Worm (Caenorhabditis elegans) whole organism, L4 larva: ENCODE data around the gene chw-1.

Experiments
- D1046.2 ChIP-seq: fragments of 200-800 bp; sonication (Bioruptor generic); IDR thresholded peaks from 2 replicates; pipeline ENCODE4 v1.3.6; 2022; ENCODE audit warnings: missing genetic modification characterization, missing compliant biosample characterization
- F26F4.8 ChIP-seq: fragments of 200-800 bp; sonication (Bioruptor generic); conservative IDR thresholded peaks from 2 replicates; pipeline ENCODE4 v1.3.6; 2022; ENCODE audit warnings: missing genetic modification characterization, missing compliant biosample characterization
- F44E2.7 ChIP-seq: fragments of 200-800 bp; sonication (Bioruptor generic); IDR thresholded peaks from 2 replicates; pipeline ENCODE4 v2.1.2; 2022; ENCODE audit warnings: missing genetic modification characterization, missing compliant biosample characterization
- R02D3.7 ChIP-seq: fragments of 150-350 bp; sonication (generic microtip); optimal IDR thresholded peaks from 3 replicates; lab custom pipeline; 2014; ENCODE audit warnings: missing biosample characterization, missing genetic modification characterization
- T26A8.4 ChIP-seq: fragments of 200-800 bp; sonication (Bioruptor generic); IDR thresholded peaks from 2 replicates; pipeline ENCODE4 v1.3.6; 2022; ENCODE audit warnings: missing genetic modification characterization, missing compliant biosample characterization
- Y75B8A.6 ChIP-seq: fragments of 200-800 bp; sonication (Bioruptor generic); IDR thresholded peaks from 2 replicates; pipeline ENCODE4 v1.3.6; 2022; ENCODE audit warnings: missing genetic modification reagents, missing genetic modification characterization, missing compliant biosample characterization
- ZK337.2 ChIP-seq: fragments of 200-800 bp; sonication (Bioruptor generic); IDR thresholded peaks from 2 replicates; pipeline ENCODE4 v1.3.6; 2022; ENCODE audit warnings: missing genetic modification reagents, missing genetic modification characterization, missing compliant biosample characterization
- ZK546.5 ChIP-seq, 2 experiments: sonication (generic microtip); optimal IDR thresholded peaks; 2 replicates each; lab custom pipeline; 2017; ENCODE audit warnings: missing biosample characterization in 2 of 2, missing genetic modification characterization in 2 of 2
- aha-1 ChIP-seq: fragments of 150-350 bp; peaks from one replicate; lab custom pipeline; 2014; ENCODE audit warnings: missing biosample characterization, missing genetic modification characterization
- ama-1 ChIP-seq: fragments of 150-350 bp; optimal IDR thresholded peaks from 2 replicates; lab custom pipeline; 2014; ENCODE audit warnings: inconsistent platforms, mixed read lengths
- ceh-28 ChIP-seq: fragments of 150-350 bp; optimal IDR thresholded peaks from 2 replicates; lab custom pipeline; 2014; ENCODE audit warnings: missing biosample characterization, missing genetic modification reagents, missing genetic modification characterization
- ceh-32 ChIP-seq: sonication (generic microtip); optimal IDR thresholded peaks from 2 replicates; lab custom pipeline; 2016; ENCODE audit warnings: mild to moderate bottlenecking, missing genetic modification characterization, missing compliant biosample characterization; ENCODE audit not compliant: poor library complexity
- ceh-44 ChIP-seq: fragments of 200-800 bp; sonication (Bioruptor generic); IDR thresholded peaks from 2 replicates; pipeline ENCODE4 v1.3.6; 2022; ENCODE audit warnings: missing genetic modification reagents, missing genetic modification characterization, missing compliant biosample characterization
- cey-2 ChIP-seq: sonication (generic microtip); optimal IDR thresholded peaks from 3 replicates; lab custom pipeline; 2017; ENCODE audit warnings: missing genetic modification characterization, mild to moderate bottlenecking, missing compliant biosample characterization, antibody characterized with exemption, borderline replicate concordance; ENCODE audit not compliant: insufficient read depth
- ctbp-1 ChIP-seq: fragments of 200-800 bp; sonication (Bioruptor generic); IDR thresholded peaks from 2 replicates; pipeline ENCODE4 v1.3.6; 2022; ENCODE audit warnings: missing genetic modification reagents, missing genetic modification characterization, missing compliant biosample characterization
- daf-12 ChIP-seq: fragments of 150-350 bp; optimal IDR thresholded peaks from 2 replicates; lab custom pipeline; 2014; ENCODE audit warnings: missing biosample characterization, missing genetic modification reagents, missing genetic modification characterization
- daf-16 ChIP-seq, 3 experiments: sonication (generic microtip); optimal IDR thresholded peaks; 2 replicates each; lab custom pipeline; 2016 to 2017; ENCODE audit warnings: missing genetic modification characterization in 3 of 3, missing genetic modification reagents in 3 of 3, mild to moderate bottlenecking in 2 of 3, missing compliant biosample characterization in 2 of 3, missing biosample characterization in 1 of 3, moderate library complexity in 1 of 3
- daf-19 ChIP-seq: fragments of 200-800 bp; sonication (Bioruptor generic); conservative IDR thresholded peaks from 2 replicates; pipeline ENCODE4 v1.3.6; 2022; ENCODE audit warnings: missing genetic modification characterization, missing compliant biosample characterization
- dmd-6 ChIP-seq: fragments of 200-800 bp; sonication (Bioruptor generic); IDR thresholded peaks from 2 replicates; pipeline ENCODE4 v1.3.6; 2022; ENCODE audit warnings: missing genetic modification reagents, missing genetic modification characterization, missing compliant biosample characterization
- dpl-1 ChIP-seq: fragments of 150-350 bp; optimal IDR thresholded peaks from 2 replicates; lab custom pipeline; 2014; ENCODE audit warnings: missing biosample characterization, missing genetic modification reagents, missing genetic modification characterization
- egl-27 ChIP-seq: sonication (generic microtip); optimal IDR thresholded peaks from 3 replicates; lab custom pipeline; 2017; ENCODE audit warnings: missing biosample characterization, missing genetic modification reagents, missing genetic modification characterization
- hlh-30 ChIP-seq: sonication (generic microtip); optimal IDR thresholded peaks from 2 replicates; lab custom pipeline; 2017; ENCODE audit warnings: antibody characterized with exemption, mild to moderate bottlenecking, missing genetic modification characterization, missing compliant biosample characterization; ENCODE audit not compliant: insufficient read depth
- lin-1 ChIP-seq: fragments of 200-800 bp; sonication (Bioruptor generic); IDR thresholded peaks from 2 replicates; pipeline ENCODE4 v1.3.6; 2022; ENCODE audit warnings: missing genetic modification reagents, missing genetic modification characterization, missing compliant biosample characterization
- lin-15B ChIP-seq: fragments of 150-350 bp; sonication (generic microtip); optimal IDR thresholded peaks from 3 replicates; lab custom pipeline; 2014; ENCODE audit warnings: missing biosample characterization, missing genetic modification characterization
- lin-29 ChIP-seq: fragments of 200-800 bp; sonication (Bioruptor generic); IDR thresholded peaks from 2 replicates; pipeline ENCODE4 v1.3.6; 2022; ENCODE audit warnings: missing genetic modification reagents, missing genetic modification characterization, missing compliant biosample characterization
- lir-3 ChIP-seq: sonication (generic microtip); optimal IDR thresholded peaks from 2 replicates; lab custom pipeline; 2016; ENCODE audit warnings: mild to moderate bottlenecking, missing genetic modification characterization, missing compliant biosample characterization
- madf-5 ChIP-seq, 2 experiments: fragments of 200-800 bp; sonication (Bioruptor generic); IDR thresholded peaks; 2 replicates each; pipeline ENCODE4 v1.3.6; 2022; ENCODE audit warnings: missing compliant biosample characterization in 2 of 2, missing genetic modification characterization in 2 of 2
- mdt-29 ChIP-seq: fragments of 200-800 bp; sonication (Bioruptor generic); IDR thresholded peaks from 2 replicates; pipeline ENCODE4 v1.3.6; 2022; ENCODE audit warnings: missing genetic modification reagents, missing genetic modification characterization, missing compliant biosample characterization
- mep-1 ChIP-seq: fragments of 150-350 bp; sonication (generic microtip); optimal IDR thresholded peaks from 3 replicates; lab custom pipeline; 2014; ENCODE audit warnings: missing biosample characterization, missing genetic modification characterization
- mes-2 ChIP-seq: sonication (generic microtip); optimal IDR thresholded peaks from 2 replicates; lab custom pipeline; 2016; ENCODE audit warnings: missing genotype, mild to moderate bottlenecking, missing genetic modification characterization, missing compliant biosample characterization; ENCODE audit not compliant: poor library complexity, severe bottlenecking
- mxl-2 ChIP-seq: fragments of 200-800 bp; sonication (Bioruptor generic); conservative IDR thresholded peaks from 2 replicates; pipeline ENCODE4 v1.3.6; 2022; ENCODE audit warnings: missing genetic modification reagents, missing genetic modification characterization, missing compliant biosample characterization
- nhr-102 ChIP-seq: sonication (generic microtip); optimal IDR thresholded peaks from 2 replicates; lab custom pipeline; 2016; ENCODE audit warnings: mild to moderate bottlenecking, missing genetic modification characterization, moderate library complexity, missing compliant biosample characterization
- nhr-11 ChIP-seq: fragments of 150-350 bp; optimal IDR thresholded peaks from 2 replicates; lab custom pipeline; 2014; ENCODE audit warnings: missing biosample characterization, missing genetic modification characterization
- nhr-41 ChIP-seq: fragments of 200-800 bp; sonication (Bioruptor generic); IDR thresholded peaks from 2 replicates; pipeline ENCODE4 v1.3.6; 2022; ENCODE audit warnings: missing genetic modification reagents, missing genetic modification characterization, missing compliant biosample characterization
- nhr-48 ChIP-seq: sonication (generic microtip); optimal IDR thresholded peaks from 2 replicates; lab custom pipeline; 2016; ENCODE audit warnings: mild to moderate bottlenecking, missing genetic modification characterization, missing compliant biosample characterization
- nhr-6 ChIP-seq: fragments of 150-350 bp; optimal IDR thresholded peaks from 2 replicates; lab custom pipeline; 2014; ENCODE audit warnings: missing biosample characterization, missing genetic modification characterization
- nhr-76 ChIP-seq: fragments of 150-350 bp; optimal IDR thresholded peaks from 2 replicates; lab custom pipeline; 2014; ENCODE audit warnings: missing biosample characterization, missing genetic modification characterization
- sdz-12 ChIP-seq: fragments of 200-800 bp; sonication (Bioruptor generic); optimal IDR thresholded peaks from 2 replicates; lab custom pipeline; 2018; ENCODE audit warnings: mild to moderate bottlenecking, missing genetic modification characterization, missing compliant biosample characterization
- skn-1 ChIP-seq: fragments of 150-350 bp; optimal IDR thresholded peaks from 2 replicates; lab custom pipeline; 2014; ENCODE audit warnings: missing biosample characterization, missing genetic modification characterization
- spr-1 ChIP-seq: sonication (generic microtip); optimal IDR thresholded peaks from 2 replicates; lab custom pipeline; 2016; ENCODE audit warnings: mild to moderate bottlenecking, missing genetic modification characterization, missing compliant biosample characterization
- spr-3 ChIP-seq: fragments of 200-800 bp; sonication (Bioruptor generic); optimal IDR thresholded peaks from 2 replicates; lab custom pipeline; 2018; ENCODE audit warnings: mild to moderate bottlenecking, missing genetic modification characterization, missing compliant biosample characterization
- tag-97 ChIP-seq: fragments of 200-800 bp; sonication (Bioruptor generic); IDR thresholded peaks from 2 replicates; pipeline ENCODE4 v1.3.6; 2022; ENCODE audit warnings: missing genetic modification characterization, missing compliant biosample characterization
- tra-1 ChIP-seq: fragments of 200-800 bp; sonication (Bioruptor generic); IDR thresholded peaks from 2 replicates; pipeline ENCODE4 v1.3.6; 2022; ENCODE audit warnings: missing genetic modification reagents, missing genetic modification characterization, missing compliant biosample characterization
- unc-62 ChIP-seq, 3 experiments: fragments of 150-350 bp in 1 of 3; sonication (generic microtip); optimal IDR thresholded peaks in 2 of 3; peaks in 1 of 3; 1 replicate in 1 of 3; 2 replicates in 2 of 3; lab custom pipeline; 2014 to 2017; ENCODE audit warnings: missing biosample characterization in 3 of 3, missing genetic modification characterization in 3 of 3, missing genetic modification reagents in 3 of 3, missing genotype in 1 of 3
- vab-7 ChIP-seq: fragments of 200-800 bp; sonication (Bioruptor generic); IDR thresholded peaks from 2 replicates; pipeline ENCODE4 v1.3.6; 2022; ENCODE audit warnings: missing genetic modification reagents, missing genetic modification characterization, missing compliant biosample characterization
- zag-1 ChIP-seq: fragments of 150-350 bp; optimal IDR thresholded peaks from 2 replicates; lab custom pipeline; 2014; ENCODE audit warnings: missing biosample characterization, missing genetic modification characterization
- zip-11 ChIP-seq: fragments of 200-800 bp; sonication (Bioruptor generic); IDR thresholded peaks from 2 replicates; pipeline ENCODE4 v1.3.6; 2022; ENCODE audit warnings: missing genetic modification characterization, missing compliant biosample characterization
- ztf-7 ChIP-seq: fragments of 150-350 bp; optimal IDR thresholded peaks from 2 replicates; lab custom pipeline; 2014; ENCODE audit warnings: missing biosample characterization, missing genetic modification characterization

Gene chw-1

ce11 chrV:10465478-10465877, 3.4 kb downstream of the chw-1 start:
- TF ChIP-seq ceh-32 (no peak), F26F4.8 (GFP tag; lab: Robert Waterston, UW) (no peak), nhr-48 (tag; lab: Kevin White, UChicago) (peak; percentile 0), daf-19 (GFP tag; lab: Robert Waterston, UW) (no peak), aha-1 (tag; lab: Kevin White, UChicago) (peak; percentile 85), cey-2 (tag; lab: Kevin White, UChicago) (no peak)

- TF ChIP-seq madf-5 (GFP tag; IDR thresholded peaks at IDR 0.05; lab: Robert Waterston, UW) (no peak), sdz-12 (GFP tag; lab: Kevin White, UChicago) (no peak), zag-1 (tag; lab: Kevin White, UChicago) (no peak), nhr-6 (tag; lab: Kevin White, UChicago) (peak; percentile 96), egl-27 (tag; lab: Kevin White, UChicago) (peak; percentile 14), nhr-76 (tag; lab: Kevin White, UChicago) (peak; percentile 26), tra-1 (GFP tag; lab: Robert Waterston, UW) (peak; percentile 83), lin-1 (GFP tag; lab: Robert Waterston, UW) (peak; percentile 74; the same call in 1 of the 2 replicates), nhr-102 (tag; lab: Kevin White, UChicago) (peak; percentile 78), F44E2.7 (GFP tag; lab: Robert Waterston, UW) (no peak), mdt-29 (peak; percentile 77), daf-12 (tag; lab: Kevin White, UChicago) (no peak), nhr-11 (peak; percentile 97), spr-1 (tag; lab: Kevin White, UChicago) (peak; percentile 48), tag-97 (GFP tag; lab: Robert Waterston, UW) (no peak), mxl-2 (GFP tag; lab: Robert Waterston, UW) (peak; percentile 73), hlh-30 (tag; lab: Kevin White, UChicago) (peak; percentile 98), mes-2 (peak; percentile 81), ctbp-1 (GFP tag; lab: Robert Waterston, UW) (peak; percentile 94), ZK546.5 (tag; optimal IDR thresholded peaks at IDR 0.05; lab: Kevin White, UChicago) (peak in 1 of 2 experiments; percentile 41), lin-15B (tag; lab: Kevin White, UChicago) (no peak), ceh-28 (tag; lab: Kevin White, UChicago) (peak; percentile 46), D1046.2 (GFP tag; lab: Robert Waterston, UW) (no peak), lir-3 (tag; lab: Kevin White, UChicago) (no peak), dpl-1 (GFP tag; lab: Kevin White, UChicago) (peak; percentile 68), ama-1 (peak; percentile 68), unc-62 (GFP tag; optimal IDR thresholded peaks at IDR 0.05 in 1 of 2; lab: Kevin White, UChicago) (peak in 1 of 2 experiments; percentile 99), unc-62 (tag; optimal IDR thresholded peaks at IDR 0.05; lab: Kevin White, UChicago) (no peak), R02D3.7 (tag; lab: Kevin White, UChicago) (no peak), skn-1 (tag; lab: Kevin White, UChicago) (peak; percentile 59), spr-3 (GFP tag; lab: Kevin White, UChicago) (peak; percentile 23), ztf-7 (tag; lab: Kevin White, UChicago) (peak; percentile 76), zip-11 (no peak), T26A8.4 (GFP tag; lab: Robert Waterston, UW) (peak; percentile 84), ceh-32 (no peak), Y75B8A.6 (GFP tag; lab: Robert Waterston, UW) (0 out of 2 replicates have a peak, but pooled peaks have one; percentile 68), nhr-41 (GFP tag; lab: Robert Waterston, UW) (0 out of 2 replicates have a peak, but pooled peaks have one; percentile 34), mep-1 (tag; lab: Kevin White, UChicago) (peak; percentile 96), vab-7 (GFP tag; lab: Robert Waterston, UW) (peak; percentile 60; the same call in 1 of the 2 replicates), lin-29 (GFP tag; lab: Robert Waterston, UW) (peak; percentile 61; the same call in 1 of the 2 replicates), dmd-6 (peak; percentile 95), daf-16 (GFP tag; optimal IDR thresholded peaks at IDR 0.05; lab: Kevin White, UChicago) (peak in 1 of 2 experiments; percentile 5), daf-16 (tag; optimal IDR thresholded peaks at IDR 0.05; lab: Kevin White, UChicago) (peak; percentile 69), ZK337.2 (GFP tag; lab: Robert Waterston, UW) (no peak), ceh-44 (no peak)
These were observed 4.6 kb downstream of the chw-1 start for ce11 chrV:10466607-10467092.
